Fruit fly (Drosophila melanogaster): ENCODE measurements around the gene Myc.
A peak's percentile ranks its signal among the peaks of the same experiment; 100 is the strongest.

Myc gene

DNA sequence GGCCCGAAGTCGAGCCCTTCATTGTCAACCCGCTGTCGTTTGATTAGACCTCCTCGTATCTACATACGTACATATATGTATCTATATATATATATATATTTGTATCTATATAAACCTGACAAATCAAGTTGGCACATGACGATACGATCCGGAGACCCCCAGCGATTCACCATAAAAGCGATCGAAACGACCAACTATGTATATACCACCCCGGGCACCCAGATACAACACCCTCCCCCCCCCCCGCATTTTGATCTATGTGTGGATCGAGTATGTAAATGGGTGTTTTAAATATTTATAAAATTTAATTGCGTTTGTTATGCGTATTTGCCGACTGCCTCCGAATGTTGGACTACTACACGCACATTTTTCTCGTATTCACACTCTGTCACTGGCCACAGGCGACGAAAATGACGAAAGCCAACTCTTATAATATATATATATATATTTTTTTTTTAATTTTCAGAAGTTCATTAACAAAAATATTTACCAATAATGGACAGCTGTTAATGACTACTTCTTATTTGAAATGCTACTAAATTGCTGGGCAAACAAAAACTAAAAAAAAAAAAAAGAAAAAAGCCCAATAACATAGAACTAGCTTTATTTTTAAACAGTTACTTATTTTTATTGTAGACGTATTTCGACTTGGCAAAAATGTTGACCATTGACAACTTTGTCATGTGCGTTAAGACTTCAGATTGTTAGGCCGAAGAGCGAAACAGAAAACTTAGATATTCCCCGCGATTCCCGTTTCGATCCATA lies 41.2 kb downstream of the Myc start (continued):
- TF ChIP-seq oc (tag; optimal IDR thresholded peaks at IDR 0.05), result peak; percentile 53
- TF ChIP-seq CG7928 (GFP tag; optimal IDR thresholded peaks at IDR 0.05), result no peak
- peak; percentile 21 for TF ChIP-seq Camta (GFP tag; optimal IDR thresholded peaks at IDR 0.05)
- no peak for TF ChIP-seq en (GFP tag; optimal IDR thresholded peaks at IDR 0.05)
- TF ChIP-seq CG12744 (GFP tag; optimal IDR thresholded peaks at IDR 0.05), result peak; percentile 29
- TF ChIP-seq lov (optimal IDR thresholded peaks at IDR 0.05), result no peak
- TF ChIP-seq lov (GFP tag; IDR thresholded peaks at IDR 0.05), result no peak
- no peak for TF ChIP-seq pfk (GFP tag; optimal IDR thresholded peaks at IDR 0.05)
- TF ChIP-seq CG18764 (GFP tag; optimal IDR thresholded peaks at IDR 0.05), result no peak
- TF ChIP-seq eyg (GFP tag; optimal IDR thresholded peaks at IDR 0.05), result peak; percentile 14
- TF ChIP-seq vfl (GFP tag; optimal IDR thresholded peaks at IDR 0.05), result peak; percentile 10
- peak; percentile 70 for TF ChIP-seq CG8388 (GFP tag; optimal IDR thresholded peaks at IDR 0.05)
- no peak for TF ChIP-seq ap (GFP tag; IDR thresholded peaks at IDR 0.05)
- peak; percentile 62 for TF ChIP-seq CG9727 (GFP tag; optimal IDR thresholded peaks at IDR 0.05)
- peak; percentile 64 for TF ChIP-seq CG6813 (GFP tag; optimal IDR thresholded peaks at IDR 0.05)
- TF ChIP-seq nerfin-1 (tag; optimal IDR thresholded peaks at IDR 0.05), result peak; percentile 3
- no peak for TF ChIP-seq bigmax (GFP tag; optimal IDR thresholded peaks at IDR 0.05)
- no peak for TF ChIP-seq chn (GFP tag; optimal IDR thresholded peaks at IDR 0.05)
- TF ChIP-seq CG7839 (tag; optimal IDR thresholded peaks at IDR 0.05), result peak; percentile 64
- TF ChIP-seq sc (optimal IDR thresholded peaks at IDR 0.05), result no peak
- peak; percentile 39 for TF ChIP-seq sc (GFP tag; optimal IDR thresholded peaks at IDR 0.05)
- TF ChIP-seq ham (GFP tag; IDR thresholded peaks at IDR 0.05), result no peak
- no peak for TF ChIP-seq vnd (GFP tag; IDR thresholded peaks at IDR 0.05; ENCODE audit: partially characterized antibody)
- peak; percentile 27 for TF ChIP-seq Chrac-16 (GFP tag; optimal IDR thresholded peaks at IDR 0.05)
- peak; percentile 29 for TF ChIP-seq CG10366 (GFP tag; IDR thresholded peaks at IDR 0.05)
- TF ChIP-seq Aef1 (GFP tag; IDR thresholded peaks at IDR 0.05), result 0 out of 3 replicates have a peak, but pooled peaks have one; percentile 29
- TF ChIP-seq emc (GFP tag; optimal IDR thresholded peaks at IDR 0.05), result no peak
- TF ChIP-seq shn (GFP tag; optimal IDR thresholded peaks at IDR 0.05), result peak; percentile 4
- TF ChIP-seq CG14965 (GFP tag; optimal IDR thresholded peaks at IDR 0.05; ENCODE audit: borderline replicate concordance), result no peak
- TF ChIP-seq lbe (GFP tag; optimal IDR thresholded peaks at IDR 0.05), result no peak
- peak; percentile 32 for TF ChIP-seq gcm (GFP tag; optimal IDR thresholded peaks at IDR 0.05)
- TF ChIP-seq CG4854 (GFP tag; optimal IDR thresholded peaks at IDR 0.05), result no peak
- peak; percentile 79 for TF ChIP-seq dmrt99B (tag; optimal IDR thresholded peaks at IDR 0.05)
- no peak for TF ChIP-seq Stat92E (GFP tag; optimal IDR thresholded peaks at IDR 0.05)
- peak; percentile 51 for TF ChIP-seq sisA (GFP tag; IDR thresholded peaks at IDR 0.05)
- no peak for TF ChIP-seq CG12236 (GFP tag; optimal IDR thresholded peaks at IDR 0.05)
- peak; percentile 56 for TF ChIP-seq CG10267 (tag; optimal IDR thresholded peaks at IDR 0.05)
- no peak for TF ChIP-seq C15 (GFP tag; IDR thresholded peaks at IDR 0.05)
- no peak for TF ChIP-seq CG1832 (GFP tag; optimal IDR thresholded peaks at IDR 0.05)
- 0 out of 2 replicates have a peak, but pooled peaks have one; percentile 50 for TF ChIP-seq Drgx (GFP tag; IDR thresholded peaks at IDR 0.05)
- no peak for TF ChIP-seq CG8478 (optimal IDR thresholded peaks at IDR 0.05)
- TF ChIP-seq dimm (GFP tag; IDR thresholded peaks at IDR 0.05), result no peak
- TF ChIP-seq CG13123 (GFP tag; optimal IDR thresholded peaks at IDR 0.05), result no peak
- TF ChIP-seq tio (GFP tag; optimal IDR thresholded peaks at IDR 0.05), result peak; percentile 53
- no peak for TF ChIP-seq Dref (GFP tag; IDR thresholded peaks at IDR 0.05)
- peak; percentile 56 for TF ChIP-seq CG10147 (GFP tag; optimal IDR thresholded peaks at IDR 0.05)
- TF ChIP-seq CG8290 (GFP tag; optimal IDR thresholded peaks at IDR 0.05), result no peak
- TF ChIP-seq CG8290 (tag; optimal IDR thresholded peaks at IDR 0.05), result peak in 1 of 2 experiments; percentile 0
- TF ChIP-seq CG30403 (GFP tag; optimal IDR thresholded peaks at IDR 0.05), result peak; percentile 71
- TF ChIP-seq CG32532 (GFP tag; IDR thresholded peaks at IDR 0.05), result peak; percentile 67; the same call in 1 of the 2 replicates
- peak; percentile 27; the same call in 1 of the 2 replicates for TF ChIP-seq klu (GFP tag; IDR thresholded peaks at IDR 0.05)
